Worm (Caenorhabditis elegans) whole organism, early embryonic: ENCODE results near the gene Y116A8C.25.

Experiments
- ama-1 ChIP-seq: fragments of 150-350 bp; optimal IDR thresholded peaks from 2 replicates; lab custom pipeline; 2014
- ceh-36 ChIP-seq: sonication (generic microtip); optimal IDR thresholded peaks from 2 replicates; lab custom pipeline; 2016; ENCODE audit warnings: missing genetic modification characterization, inconsistent platforms, missing compliant biosample characterization
- ets-7 ChIP-seq: sonication (generic microtip); optimal IDR thresholded peaks from 2 replicates; lab custom pipeline; 2016; ENCODE audit warnings: missing genotype, missing genetic modification characterization, missing compliant biosample characterization
- flt-1 ChIP-seq: fragments of 200-800 bp; sonication (Bioruptor generic); IDR thresholded peaks from 2 replicates; pipeline ENCODE4 v1.3.6; 2022; ENCODE audit warnings: missing genetic modification characterization, missing compliant biosample characterization
- hmg-4 ChIP-seq: fragments of 200-800 bp; sonication (Bioruptor generic); optimal IDR thresholded peaks from 2 replicates; lab custom pipeline; 2018; ENCODE audit warnings: mild to moderate bottlenecking, missing genetic modification characterization, missing compliant biosample characterization
- sea-1 ChIP-seq: fragments of 200-800 bp; sonication (Bioruptor generic); conservative IDR thresholded peaks from 2 replicates; pipeline ENCODE4 v1.3.6; 2022; ENCODE audit warnings: missing genetic modification characterization, missing compliant biosample characterization

- no peak for TF ChIP-seq sea-1 (GFP tag; lab: Robert Waterston, UW)
- TF ChIP-seq hmg-4 (GFP tag; lab: Kevin White, UChicago): no peak
- no peak for TF ChIP-seq flt-1 (GFP tag; lab: Robert Waterston, UW)
- no peak for TF ChIP-seq ceh-36
- TF ChIP-seq ama-1: no peak
- TF ChIP-seq ets-7 (tag; lab: Kevin White, UChicago): no peak
These were observed 32.3 kb upstream of the Y116A8C.25 start, which contains the start of gene sfa-1 for ce11 chrIV:17110882-17111281.
